Fruit fly (Drosophila melanogaster) whole organism, embryonic: ENCODE results near the gene udt.

Experiments
- Aef1 ChIP-seq: fragments of 200-800 bp; sonication (Bioruptor generic); IDR thresholded peaks from 3 replicates; pipeline ENCODE4 v1.3.6; 2022; ENCODE audit warnings: missing biosample characterization, missing genetic modification characterization
- Antp ChIP-seq: fragments of 200-800 bp; sonication (Bioruptor generic); optimal IDR thresholded peaks from 3 replicates; lab custom pipeline; 2016; ENCODE audit warnings: missing biosample characterization, missing genetic modification characterization
- BtbVII ChIP-seq: fragments of 200-800 bp; sonication (Bioruptor generic); optimal IDR thresholded peaks from 3 replicates; lab custom pipeline; 2017; ENCODE audit warnings: missing biosample characterization, mild to moderate bottlenecking, missing genetic modification characterization
- CG11560 ChIP-seq: fragments of 200-800 bp; sonication (Bioruptor generic); IDR thresholded peaks from 3 replicates; pipeline ENCODE4 v1.3.6; 2022; ENCODE audit warnings: missing biosample characterization, missing genetic modification characterization
- CG12104 ChIP-seq: fragments of 200-800 bp; sonication (Bioruptor generic); optimal IDR thresholded peaks from 3 replicates; lab custom pipeline; 2016; ENCODE audit warnings: missing biosample characterization, missing genetic modification characterization
- CG15514 ChIP-seq: fragments of 200-800 bp; sonication (Bioruptor generic); optimal IDR thresholded peaks from 3 replicates; lab custom pipeline; 2017; ENCODE audit warnings: missing biosample characterization, missing genetic modification characterization, mild to moderate bottlenecking, moderate library complexity, missing genetic modification reagents
- CG16779 ChIP-seq: fragments of 200-800 bp; sonication (Bioruptor generic); IDR thresholded peaks from 2 replicates; pipeline ENCODE4 v1.3.6; 2022; ENCODE audit warnings: missing biosample characterization, missing genetic modification characterization
- CG17186 ChIP-seq: fragments of 200-800 bp; sonication (Bioruptor generic); optimal IDR thresholded peaks from 3 replicates; lab custom pipeline; 2017; ENCODE audit warnings: missing biosample characterization, missing genetic modification reagents, missing genetic modification characterization
- CG2199 ChIP-seq: fragments of 200-800 bp; sonication (Bioruptor generic); IDR thresholded peaks from 3 replicates; pipeline ENCODE4 v1.3.6; 2022; ENCODE audit warnings: missing biosample characterization, missing genetic modification characterization
- CG30403 ChIP-seq: fragments of 200-800 bp; sonication (Bioruptor generic); optimal IDR thresholded peaks from 3 replicates; lab custom pipeline; 2016; ENCODE audit warnings: missing biosample characterization, missing genetic modification characterization
- CG3281 ChIP-seq: fragments of 200-800 bp; sonication (Bioruptor generic); optimal IDR thresholded peaks from 3 replicates; lab custom pipeline; 2017; ENCODE audit warnings: missing biosample characterization, mild to moderate bottlenecking, missing genetic modification characterization
- CG33557 ChIP-seq: fragments of 200-800 bp; sonication (Bioruptor generic); optimal IDR thresholded peaks from 2 replicates; lab custom pipeline; 2019; ENCODE audit warnings: missing biosample characterization, mild to moderate bottlenecking, missing genetic modification characterization, moderate library complexity
- CG3407 ChIP-seq: fragments of 200-800 bp; sonication (Bioruptor generic); optimal IDR thresholded peaks from 2 replicates; lab custom pipeline; 2018; ENCODE audit warnings: missing biosample characterization, mild to moderate bottlenecking, missing genetic modification characterization
- CG42726 ChIP-seq: fragments of 200-800 bp; sonication (Bioruptor generic); IDR thresholded peaks from 2 replicates; pipeline ENCODE4 v1.3.6; 2022; ENCODE audit warnings: missing biosample characterization, missing genetic modification characterization; ENCODE audit not compliant: partially characterized antibody
- CG4404 ChIP-seq: fragments of 200-800 bp; sonication (Bioruptor generic); IDR thresholded peaks from 2 replicates; pipeline ENCODE4 v1.3.6; 2022; ENCODE audit warnings: missing biosample characterization, missing genetic modification characterization
- CG4730 ChIP-seq: fragments of 200-800 bp; sonication (Bioruptor generic); IDR thresholded peaks from 2 replicates; pipeline ENCODE4 v1.3.6; 2022; ENCODE audit warnings: missing biosample characterization, missing genetic modification characterization
- CG6683 ChIP-seq: fragments of 200-800 bp; sonication (Bioruptor generic); optimal IDR thresholded peaks from 2 replicates; lab custom pipeline; 2017; ENCODE audit warnings: missing biosample characterization, mild to moderate bottlenecking, missing genetic modification characterization, missing genetic modification reagents
- CG7963 ChIP-seq: fragments of 200-800 bp; sonication (Bioruptor generic); IDR thresholded peaks from 3 replicates; pipeline ENCODE4 v1.3.6; 2022; ENCODE audit warnings: missing biosample characterization, missing genetic modification characterization; ENCODE audit not compliant: partially characterized antibody
- CG9727 ChIP-seq: fragments of 200-800 bp; sonication (Bioruptor generic); optimal IDR thresholded peaks from 3 replicates; lab custom pipeline; 2017; ENCODE audit warnings: missing biosample characterization, mild to moderate bottlenecking, missing genetic modification characterization
- CoRest ChIP-seq: fragments of 200-800 bp; sonication (Bioruptor generic); optimal IDR thresholded peaks from 3 replicates; lab custom pipeline; 2018; ENCODE audit warnings: missing biosample characterization, mild to moderate bottlenecking, missing genetic modification characterization, moderate library complexity
- Dp ChIP-seq: fragments of 200-800 bp; sonication (Bioruptor generic); optimal IDR thresholded peaks from 2 replicates; lab custom pipeline; 2018; ENCODE audit warnings: missing biosample characterization, mild to moderate bottlenecking, missing genetic modification characterization, moderate library complexity
- Ets65A ChIP-seq: fragments of 200-800 bp; sonication (Bioruptor generic); peaks from one replicate; lab custom pipeline; 2016; ENCODE audit warnings: missing biosample characterization, missing genetic modification characterization
- Gug ChIP-seq: fragments of 200-800 bp; sonication (Bioruptor generic); IDR thresholded peaks from 4 replicates; pipeline ENCODE4 v1.3.6; 2022; ENCODE audit warnings: missing biosample characterization, missing genetic modification characterization
- H2.0 ChIP-seq: fragments of 200-800 bp; sonication (Bioruptor generic); IDR thresholded peaks from 2 replicates; pipeline ENCODE4 v1.3.6; 2022; ENCODE audit warnings: missing biosample characterization, missing genetic modification characterization
- HLH54F ChIP-seq: fragments of 200-800 bp; sonication (Bioruptor generic); optimal IDR thresholded peaks from 3 replicates; lab custom pipeline; 2016; ENCODE audit warnings: missing biosample characterization, missing genetic modification characterization
- HLHmδ ChIP-seq: fragments of 200-800 bp; sonication (Bioruptor generic); optimal IDR thresholded peaks from 2 replicates; lab custom pipeline; 2018; ENCODE audit warnings: missing biosample characterization, mild to moderate bottlenecking, missing genetic modification characterization, moderate library complexity
- Lpt ChIP-seq: fragments of >200 bp; optimal IDR thresholded peaks from 2 replicates; lab custom pipeline; 2018; ENCODE audit warnings: missing biosample characterization, missing genetic modification characterization
- Mad ChIP-seq: fragments of 200-800 bp; sonication (Bioruptor generic); optimal IDR thresholded peaks from 2 replicates; lab custom pipeline; 2016; ENCODE audit warnings: missing biosample characterization, missing genetic modification characterization
- Mrtf ChIP-seq: fragments of 200-800 bp; sonication (Bioruptor generic); IDR thresholded peaks from 3 replicates; pipeline ENCODE4 v1.3.6; 2022; ENCODE audit warnings: missing biosample characterization, missing genetic modification characterization
- Poxn ChIP-seq: fragments of 200-800 bp; sonication (Bioruptor generic); IDR thresholded peaks from 2 replicates; pipeline ENCODE4 v1.3.6; 2022; ENCODE audit warnings: missing biosample characterization, missing genetic modification characterization
- Usf ChIP-seq: fragments of 200-800 bp; sonication (Bioruptor generic); optimal IDR thresholded peaks from 2 replicates; lab custom pipeline; 2017; ENCODE audit warnings: missing genotype, missing biosample characterization, missing genetic modification characterization
- ara ChIP-seq: fragments of 200-800 bp; sonication (Bioruptor generic); IDR thresholded peaks from 2 replicates; pipeline ENCODE4 v1.3.6; 2022; ENCODE audit warnings: missing biosample characterization, missing genetic modification characterization
- ase ChIP-seq: fragments of 200-800 bp; sonication (Bioruptor generic); IDR thresholded peaks from 3 replicates; pipeline ENCODE4 v1.3.6; 2022; ENCODE audit warnings: missing biosample characterization, missing genetic modification characterization
- az2 ChIP-seq: fragments of 200-800 bp; sonication (Bioruptor generic); optimal IDR thresholded peaks from 3 replicates; lab custom pipeline; 2016; ENCODE audit warnings: missing biosample characterization, missing genetic modification characterization
- cas ChIP-seq: fragments of 200-800 bp; sonication (Bioruptor generic); IDR thresholded peaks from 2 replicates; pipeline ENCODE4 v1.3.6; 2022; ENCODE audit warnings: missing biosample characterization, missing genetic modification characterization
- ci ChIP-seq: fragments of 200-800 bp; sonication (Bioruptor generic); IDR thresholded peaks from 3 replicates; pipeline ENCODE4 v1.3.6; 2022; ENCODE audit warnings: missing biosample characterization, missing genetic modification characterization
- fd102C ChIP-seq: fragments of 200-800 bp; sonication (Bioruptor generic); optimal IDR thresholded peaks from 2 replicates; lab custom pipeline; 2018; ENCODE audit warnings: missing biosample characterization, mild to moderate bottlenecking, missing genetic modification characterization, moderate library complexity
- gsb ChIP-seq: fragments of 200-800 bp; sonication (Bioruptor generic); IDR thresholded peaks from 2 replicates; pipeline ENCODE4 v1.3.6; 2022; ENCODE audit warnings: missing biosample characterization, missing genetic modification characterization
- jing ChIP-seq: fragments of 200-800 bp; sonication (Bioruptor generic); optimal IDR thresholded peaks from 2 replicates; lab custom pipeline; 2018; ENCODE audit warnings: missing biosample characterization, mild to moderate bottlenecking, missing genetic modification characterization
- lbe ChIP-seq: fragments of 200-800 bp; sonication (Bioruptor generic); optimal IDR thresholded peaks from 2 replicates; lab custom pipeline; 2016; ENCODE audit warnings: missing biosample characterization, mild to moderate bottlenecking, missing genetic modification characterization
- lov ChIP-seq, 2 experiments: fragments of 200-800 bp in 1 of 2; fragments of >200 bp in 1 of 2; sonication (Bioruptor generic) in 1 of 2; IDR thresholded peaks in 1 of 2; optimal IDR thresholded peaks in 1 of 2; 2 replicates in 1 of 2; 3 replicates in 1 of 2; pipeline versions ENCODE4 v1.3.6 to Lab custom; 2017 to 2022; ENCODE audit warnings: missing biosample characterization in 1 of 2, missing genetic modification characterization in 1 of 2
- pan ChIP-seq, 4 experiments: fragments of >200 bp in 3 of 4; fragments of 200-800 bp in 1 of 4; sonication (Bioruptor generic) in 1 of 4; optimal IDR thresholded peaks in 3 of 4; IDR thresholded peaks in 1 of 4; 2 replicates each; pipeline versions ENCODE4 v1.3.6 to Lab custom; 2017 to 2022; ENCODE audit warnings: missing biosample characterization in 2 of 4, missing genetic modification characterization in 2 of 4, mixed read lengths in 1 of 4
- sd ChIP-seq: fragments of 200-800 bp; sonication (Bioruptor generic); optimal IDR thresholded peaks from 3 replicates; lab custom pipeline; 2018; ENCODE audit warnings: missing biosample characterization, mild to moderate bottlenecking, missing genetic modification characterization, moderate library complexity
- stc ChIP-seq: fragments of 200-800 bp; sonication (Bioruptor generic); IDR thresholded peaks from 2 replicates; pipeline ENCODE4 v1.3.6; 2022; ENCODE audit warnings: missing biosample characterization, missing genetic modification characterization
- tio ChIP-seq: fragments of 200-800 bp; sonication (Bioruptor generic); optimal IDR thresholded peaks from 2 replicates; lab custom pipeline; 2017; ENCODE audit warnings: missing biosample characterization, missing genetic modification characterization, inconsistent platforms
- tll ChIP-seq, 2 experiments: fragments of 200-800 bp in 1 of 2; fragments of >200 bp in 1 of 2; sonication (Bioruptor generic) in 1 of 2; optimal IDR thresholded peaks; 2 replicates each; lab custom pipeline; 2017 to 2019; ENCODE audit warnings: missing biosample characterization in 2 of 2, missing genetic modification characterization in 2 of 2, mild to moderate bottlenecking in 1 of 2, moderate library complexity in 1 of 2
- trh ChIP-seq: fragments of 200-800 bp; sonication (Bioruptor generic); optimal IDR thresholded peaks from 2 replicates; lab custom pipeline; 2016; ENCODE audit warnings: missing biosample characterization, missing genetic modification characterization
- usp ChIP-seq: fragments of >200 bp; optimal IDR thresholded peaks from 2 replicates; lab custom pipeline; 2017; ENCODE audit warnings: missing biosample characterization, missing genetic modification characterization
- vvl ChIP-seq: fragments of 200-800 bp; sonication (Bioruptor generic); IDR thresholded peaks from 2 replicates; pipeline ENCODE4 v1.3.6; 2022; ENCODE audit warnings: missing biosample characterization, missing genetic modification characterization

udt gene

DNA sequence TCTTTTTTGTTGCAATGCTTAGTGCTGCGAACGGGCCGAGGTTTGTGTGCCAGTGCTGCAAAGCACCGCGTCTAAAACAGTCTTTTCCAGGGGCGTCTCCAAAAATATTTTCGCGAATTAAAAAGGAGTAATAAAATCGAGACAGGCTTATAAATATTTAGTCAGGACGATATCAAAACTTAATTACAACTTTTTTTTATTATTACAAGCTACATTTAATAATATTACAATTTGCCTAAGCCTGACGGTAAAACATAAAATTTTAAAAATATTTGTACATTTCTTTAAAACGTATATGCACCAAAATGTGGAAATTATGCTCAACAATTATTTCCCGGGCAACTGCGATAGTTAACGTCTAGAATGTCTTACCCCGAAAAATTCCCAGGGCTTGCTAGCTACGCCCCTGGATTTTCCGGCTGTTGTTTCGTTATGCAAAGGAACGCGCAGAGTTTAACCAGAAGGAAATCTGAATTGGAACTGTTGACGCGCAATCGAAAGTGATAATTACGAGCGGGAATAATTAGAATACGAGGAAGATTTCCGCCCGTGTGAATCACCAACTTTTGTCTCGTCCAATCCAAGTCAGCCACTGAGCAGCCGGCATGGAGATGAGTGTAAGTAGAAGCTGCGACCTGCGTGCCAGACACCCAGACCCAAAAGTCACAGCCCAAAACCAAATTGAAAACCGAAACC lies 5.0 kb downstream of the udt start, which contains the start of the genes PTPMT1 and Hrd3 (continued):
- TF ChIP-seq tll (GFP tag; optimal IDR thresholded peaks at IDR 0.05; lab: Kevin White, UChicago) (peak; percentile 73 to 75), stc (GFP tag; lab: Robert Waterston, UW) (peak; percentile 92), vvl (GFP tag; lab: Robert Waterston, UW) (peak; percentile 96), CG16779 (peak; percentile 85), Antp (GFP tag; lab: Kevin White, UChicago) (peak; percentile 96), pan (optimal IDR thresholded peaks at IDR 0.05; lab: Kevin White, UChicago) (no peak), pan (GFP tag; optimal IDR thresholded peaks at IDR 0.05 in 1 of 2, IDR thresholded peaks at IDR 0.05 in 1 of 2) (peak in 1 of 2 experiments; percentile 93), CG33557 (GFP tag; lab: Kevin White, UChicago) (peak; percentile 98), CG6683 (peak; percentile 95), Lpt (GFP tag; lab: Kevin White, UChicago) (no peak), CG30403 (GFP tag; lab: Kevin White, UChicago) (peak; percentile 100), CG7963 (GFP tag; lab: Robert Waterston, UW) (no peak), CG3281 (GFP tag; lab: Kevin White, UChicago) (peak; percentile 99), tio (peak; percentile 99), Ets65A (GFP tag; lab: Kevin White, UChicago) (peak; percentile 100), CG15514 (GFP tag; lab: Kevin White, UChicago) (peak; percentile 91), usp (no peak), Usf (GFP tag; lab: Kevin White, UChicago) (peak; percentile 99), CG3407 (GFP tag; lab: Kevin White, UChicago) (peak; percentile 97), ase (GFP tag; lab: Robert Waterston, UW) (peak; percentile 88), trh (GFP tag; lab: Kevin White, UChicago) (peak; percentile 97), Dp (peak; percentile 36), cas (GFP tag; lab: Robert Waterston, UW) (peak; percentile 85), CG2199 (GFP tag; lab: Robert Waterston, UW) (peak; percentile 78; the same call in 1 of the 3 replicates), ara (GFP tag; lab: Robert Waterston, UW) (peak; percentile 93), lov (optimal IDR thresholded peaks at IDR 0.05; lab: Kevin White, UChicago) (no peak), lov (GFP tag; IDR thresholded peaks at IDR 0.05; lab: Robert Waterston, UW) (peak; percentile 87), BtbVII (GFP tag; lab: Kevin White, UChicago) (peak; percentile 98), az2 (GFP tag; lab: Kevin White, UChicago) (peak; percentile 99), CG4730 (GFP tag; lab: Robert Waterston, UW) (peak; percentile 94), CG12104 (GFP tag; lab: Kevin White, UChicago) (peak; percentile 99), Mad (peak; percentile 98), CG17186 (GFP tag; lab: Kevin White, UChicago) (peak; percentile 93), CG9727 (GFP tag; lab: Kevin White, UChicago) (peak; percentile 100), lbe (GFP tag; lab: Kevin White, UChicago) (peak; percentile 95), Mrtf (GFP tag; lab: Robert Waterston, UW) (peak; percentile 95), jing (GFP tag; lab: Kevin White, UChicago) (peak; percentile 93), H2.0 (GFP tag; lab: Robert Waterston, UW) (peak; percentile 89), HLHmδ (GFP tag; lab: Kevin White, UChicago) (no peak), HLH54F (peak; percentile 99), CG11560 (tag; lab: Robert Waterston, UW) (peak; percentile 91), Poxn (GFP tag; lab: Robert Waterston, UW) (peak; percentile 88), CG4404 (GFP tag; lab: Robert Waterston, UW) (peak; percentile 97), gsb (GFP tag; lab: Robert Waterston, UW) (peak; percentile 94), CoRest (peak; percentile 100), sd (tag; lab: Kevin White, UChicago) (peak; percentile 96), ci (peak; percentile 94), Aef1 (GFP tag; lab: Robert Waterston, UW) (peak; percentile 95), CG42726 (GFP tag; lab: Robert Waterston, UW) (no peak), Gug (GFP tag; lab: Robert Waterston, UW) (peak; percentile 98), fd102C (GFP tag; lab: Kevin White, UChicago) (peak; percentile 73)
